Worm (Caenorhabditis elegans) whole organism, young adult: Measurements from ENCODE around the gene F07A11.1.

ENCODE experiments used
- C17E4.6 ChIP-seq: fragments of 200-800 bp; sonication (Bioruptor generic); IDR thresholded peaks from 2 replicates; pipeline ENCODE4 v1.3.6; 2022; ENCODE audit warnings: missing genetic modification reagents, missing genetic modification characterization, missing compliant biosample characterization
- D2030.7 ChIP-seq: fragments of 200-800 bp; sonication (Bioruptor generic); IDR thresholded peaks from 2 replicates; pipeline ENCODE4 v1.3.6; 2022; ENCODE audit warnings: missing genetic modification reagents, missing genetic modification characterization, missing compliant biosample characterization
- F10E7.11 ChIP-seq: sonication (generic microtip); optimal IDR thresholded peaks from 2 replicates; lab custom pipeline; 2017; ENCODE audit warnings: mild to moderate bottlenecking, missing genetic modification characterization, moderate library complexity, missing compliant biosample characterization
- F22D6.2 ChIP-seq: sonication (generic microtip); optimal IDR thresholded peaks from 2 replicates; lab custom pipeline; 2016; ENCODE audit warnings: mild to moderate bottlenecking, missing genetic modification characterization, missing compliant biosample characterization
- F37B4.10 ChIP-seq: fragments of 200-800 bp; sonication (Bioruptor generic); IDR thresholded peaks from 2 replicates; pipeline ENCODE4 v1.3.6; 2022; ENCODE audit warnings: missing genetic modification characterization, missing compliant biosample characterization
- F49E8.2 ChIP-seq: sonication (generic microtip); optimal IDR thresholded peaks from 3 replicates; lab custom pipeline; 2017; ENCODE audit warnings: missing genetic modification characterization, mild to moderate bottlenecking, missing compliant biosample characterization, antibody characterized with exemption, moderate library complexity; ENCODE audit not compliant: insufficient read depth
- F52B5.7 ChIP-seq: sonication (generic microtip); optimal IDR thresholded peaks from 2 replicates; lab custom pipeline; 2016; ENCODE audit warnings: mild to moderate bottlenecking, missing genetic modification characterization, missing compliant biosample characterization
- K12H6.12 ChIP-seq: fragments of 200-800 bp; sonication (Bioruptor generic); optimal IDR thresholded peaks from 2 replicates; lab custom pipeline; 2018; ENCODE audit warnings: mild to moderate bottlenecking, missing genetic modification characterization, missing compliant biosample characterization
- T07F8.4 ChIP-seq: sonication (generic microtip); optimal IDR thresholded peaks from 2 replicates; lab custom pipeline; 2016; ENCODE audit warnings: mild to moderate bottlenecking, missing genetic modification characterization, moderate library complexity, missing compliant biosample characterization
- T26A5.8 ChIP-seq: sonication (generic microtip); optimal IDR thresholded peaks from 2 replicates; lab custom pipeline; 2016; ENCODE audit warnings: missing genetic modification characterization, missing compliant biosample characterization
- Y56A3A.18 ChIP-seq: fragments of 200-800 bp; sonication (Bioruptor generic); IDR thresholded peaks from 2 replicates; pipeline ENCODE4 v1.3.6; 2022; ENCODE audit warnings: missing genetic modification reagents, missing genetic modification characterization, missing compliant biosample characterization
- Y67H2A.10 ChIP-seq: fragments of 200-800 bp; sonication (Bioruptor generic); conservative IDR thresholded peaks from 2 replicates; pipeline ENCODE4 v1.3.6; 2022; ENCODE audit warnings: missing genetic modification reagents, missing genetic modification characterization, missing compliant biosample characterization
- Y95B8A.8 ChIP-seq: fragments of 200-800 bp; sonication (Bioruptor generic); IDR thresholded peaks from 2 replicates; pipeline ENCODE4 v1.3.6; 2022; ENCODE audit warnings: missing genetic modification reagents, missing genetic modification characterization, missing compliant biosample characterization
- ZK185.1 ChIP-seq: sonication (generic microtip); optimal IDR thresholded peaks from 2 replicates; lab custom pipeline; 2016; ENCODE audit warnings: mild to moderate bottlenecking, missing genetic modification characterization, missing compliant biosample characterization; ENCODE audit not compliant: poor library complexity, severe bottlenecking
- atf-7 ChIP-seq: sonication (generic microtip); optimal IDR thresholded peaks from 2 replicates; lab custom pipeline; 2017; ENCODE audit warnings: mild to moderate bottlenecking, missing genetic modification characterization, missing compliant biosample characterization
- athp-1 ChIP-seq: sonication (generic microtip); optimal IDR thresholded peaks from 2 replicates; lab custom pipeline; 2017; ENCODE audit warnings: mild to moderate bottlenecking, missing genetic modification characterization, missing compliant biosample characterization
- attf-3 ChIP-seq: fragments of 200-800 bp; sonication (Bioruptor generic); conservative IDR thresholded peaks from 2 replicates; pipeline ENCODE4 v1.3.6; 2022; ENCODE audit warnings: missing genetic modification reagents, missing genetic modification characterization, missing compliant biosample characterization
- attf-5 ChIP-seq: fragments of 200-800 bp; sonication (Bioruptor generic); optimal IDR thresholded peaks from 2 replicates; lab custom pipeline; 2018; ENCODE audit warnings: mild to moderate bottlenecking, missing genetic modification characterization, missing compliant biosample characterization
- bed-1 ChIP-seq: fragments of 200-800 bp; sonication (Bioruptor generic); IDR thresholded peaks from 2 replicates; pipeline ENCODE4 v1.3.6; 2022; ENCODE audit warnings: missing genetic modification reagents, missing genetic modification characterization, missing compliant biosample characterization
- ceh-27 ChIP-seq: fragments of 200-800 bp; sonication (Bioruptor generic); optimal IDR thresholded peaks from 2 replicates; lab custom pipeline; 2018; ENCODE audit warnings: mild to moderate bottlenecking, missing genetic modification characterization, moderate library complexity, missing compliant biosample characterization
- chd-7 ChIP-seq: sonication (generic microtip); optimal IDR thresholded peaks from 2 replicates; lab custom pipeline; 2016; ENCODE audit warnings: mild to moderate bottlenecking, missing genetic modification characterization, moderate library complexity, missing compliant biosample characterization
- dpff-1 ChIP-seq: sonication (generic microtip); optimal IDR thresholded peaks from 2 replicates; lab custom pipeline; 2017; ENCODE audit warnings: mild to moderate bottlenecking, missing genetic modification characterization, missing compliant biosample characterization
- dpl-1 ChIP-seq: fragments of 150-350 bp; optimal IDR thresholded peaks from 2 replicates; lab custom pipeline; 2014; ENCODE audit warnings: missing biosample characterization, missing genetic modification reagents, missing genetic modification characterization
- egl-18 ChIP-seq: fragments of 200-800 bp; sonication (Bioruptor generic); IDR thresholded peaks from 2 replicates; pipeline ENCODE4 v1.3.6; 2022; ENCODE audit warnings: missing genetic modification reagents, missing genetic modification characterization, missing compliant biosample characterization
- ekl-4 ChIP-seq: fragments of 200-800 bp; sonication (Bioruptor generic); IDR thresholded peaks from 2 replicates; pipeline ENCODE4 v1.3.6; 2022; ENCODE audit warnings: missing genetic modification reagents, missing genetic modification characterization, missing compliant biosample characterization
- him-1 ChIP-seq: sonication (generic microtip); optimal IDR thresholded peaks from 2 replicates; lab custom pipeline; 2016; ENCODE audit warnings: missing genotype, missing genetic modification reagents, missing genetic modification characterization, missing compliant biosample characterization
- hmg-1.2 ChIP-seq: fragments of 200-800 bp; sonication (Bioruptor generic); IDR thresholded peaks from 2 replicates; pipeline ENCODE4 v1.3.6; 2022; ENCODE audit warnings: missing genetic modification reagents, missing genetic modification characterization, missing compliant biosample characterization
- hsf-1 ChIP-seq: fragments of 200-800 bp; sonication (Bioruptor generic); IDR thresholded peaks from 2 replicates; pipeline ENCODE4 v1.3.6; 2022; ENCODE audit warnings: missing genetic modification reagents, missing genetic modification characterization, missing compliant biosample characterization
- let-607 ChIP-seq, 2 experiments: fragments of 200-800 bp in 1 of 2; sonication (Bioruptor generic) in 1 of 2; sonication (generic microtip) in 1 of 2; optimal IDR thresholded peaks; 2 replicates each; lab custom pipeline; 2016 to 2018; ENCODE audit warnings: mild to moderate bottlenecking in 2 of 2, missing compliant biosample characterization in 2 of 2, missing genetic modification characterization in 2 of 2, moderate library complexity in 2 of 2, missing genotype in 1 of 2
- lin-26 ChIP-seq: fragments of 200-800 bp; sonication (Bioruptor generic); IDR thresholded peaks from 2 replicates; pipeline ENCODE4 v1.3.6; 2022; ENCODE audit warnings: missing genetic modification reagents, missing genetic modification characterization, missing compliant biosample characterization
- madf-10 ChIP-seq: sonication (generic microtip); optimal IDR thresholded peaks from 2 replicates; lab custom pipeline; 2016; ENCODE audit warnings: mild to moderate bottlenecking, missing genetic modification characterization, missing compliant biosample characterization
- madf-3 ChIP-seq: fragments of 200-800 bp; sonication (Bioruptor generic); IDR thresholded peaks from 2 replicates; pipeline ENCODE4 v1.3.6; 2022; ENCODE audit warnings: missing genetic modification reagents, missing genetic modification characterization, missing compliant biosample characterization
- madf-6 ChIP-seq: fragments of 200-800 bp; sonication (Bioruptor generic); IDR thresholded peaks from 2 replicates; pipeline ENCODE4 v1.3.6; 2022; ENCODE audit warnings: missing genetic modification reagents, missing genetic modification characterization, missing compliant biosample characterization
- mel-28 ChIP-seq: sonication (generic microtip); optimal IDR thresholded peaks from 2 replicates; lab custom pipeline; 2016; ENCODE audit warnings: borderline replicate concordance, mild to moderate bottlenecking, missing genetic modification characterization, missing compliant biosample characterization
- nfya-1 ChIP-seq: sonication (generic microtip); optimal IDR thresholded peaks from 2 replicates; lab custom pipeline; 2017; ENCODE audit warnings: antibody characterized with exemption, missing compliant biosample characterization, missing genetic modification characterization, borderline replicate concordance; ENCODE audit not compliant: insufficient read depth
- pha-4 ChIP-seq: fragments of 150-350 bp; sonication (generic microtip); optimal IDR thresholded peaks from 2 replicates; lab custom pipeline; 2014; ENCODE audit warnings: missing biosample characterization, missing genetic modification reagents, missing genetic modification characterization
- rec-8 ChIP-seq, 2 experiments: sonication (generic microtip); optimal IDR thresholded peaks; 2 replicates each; lab custom pipeline; 2016; ENCODE audit warnings: mild to moderate bottlenecking in 2 of 2, missing genetic modification characterization in 2 of 2, missing genetic modification reagents in 2 of 2, missing genotype in 2 of 2, missing biosample characterization in 1 of 2, missing compliant biosample characterization in 1 of 2, moderate library complexity in 1 of 2
- snpc-4 ChIP-seq, 5 experiments: fragments of 150-350 bp in 1 of 5; sonication (generic microtip) in 4 of 5; optimal IDR thresholded peaks; 2 replicates each; lab custom pipeline; 2014 to 2018; ENCODE audit warnings: missing genetic modification characterization in 5 of 5, missing biosample characterization in 3 of 5, antibody characterized with exemption in 2 of 5, mild to moderate bottlenecking in 2 of 5, missing compliant biosample characterization in 2 of 5, missing genotype in 2 of 5, moderate library complexity in 2 of 5, missing genetic modification reagents in 1 of 5
- sptf-2 ChIP-seq: fragments of 200-800 bp; sonication (Bioruptor generic); optimal IDR thresholded peaks from 2 replicates; lab custom pipeline; 2018; ENCODE audit warnings: mild to moderate bottlenecking, missing genetic modification characterization, missing compliant biosample characterization
- tbx-9 ChIP-seq: sonication (generic microtip); optimal IDR thresholded peaks from 2 replicates; lab custom pipeline; 2016; ENCODE audit warnings: borderline replicate concordance, missing genetic modification characterization, inconsistent platforms, missing compliant biosample characterization
- zfh-2 ChIP-seq: fragments of 200-800 bp; sonication (Bioruptor generic); conservative IDR thresholded peaks from 2 replicates; pipeline ENCODE4 v1.3.6; 2022; ENCODE audit warnings: missing genetic modification reagents, missing genetic modification characterization, missing compliant biosample characterization
- zim-3 ChIP-seq: sonication (generic microtip); optimal IDR thresholded peaks from 2 replicates; lab custom pipeline; 2017; ENCODE audit warnings: mild to moderate bottlenecking, missing genetic modification characterization, moderate library complexity, missing compliant biosample characterization
- ztf-22 ChIP-seq: fragments of 200-800 bp; sonication (Bioruptor generic); optimal IDR thresholded peaks from 2 replicates; lab custom pipeline; 2018; ENCODE audit warnings: mild to moderate bottlenecking, missing genetic modification characterization, moderate library complexity, missing compliant biosample characterization
- ztf-25 ChIP-seq: fragments of 200-800 bp; sonication (Bioruptor generic); IDR thresholded peaks from 2 replicates; pipeline ENCODE4 v1.3.6; 2022; ENCODE audit warnings: missing genetic modification reagents, missing genetic modification characterization, missing compliant biosample characterization
- ztf-28 ChIP-seq: fragments of 200-800 bp; sonication (Bioruptor generic); IDR thresholded peaks from 2 replicates; pipeline ENCODE4 v1.3.6; 2022; ENCODE audit warnings: missing genetic modification reagents, missing genetic modification characterization, missing compliant biosample characterization
- ztf-3 ChIP-seq: fragments of 200-800 bp; sonication (Bioruptor generic); optimal IDR thresholded peaks from 2 replicates; lab custom pipeline; 2018; ENCODE audit warnings: mild to moderate bottlenecking, missing genetic modification characterization, missing compliant biosample characterization

Gene F07A11.1

DNA sequence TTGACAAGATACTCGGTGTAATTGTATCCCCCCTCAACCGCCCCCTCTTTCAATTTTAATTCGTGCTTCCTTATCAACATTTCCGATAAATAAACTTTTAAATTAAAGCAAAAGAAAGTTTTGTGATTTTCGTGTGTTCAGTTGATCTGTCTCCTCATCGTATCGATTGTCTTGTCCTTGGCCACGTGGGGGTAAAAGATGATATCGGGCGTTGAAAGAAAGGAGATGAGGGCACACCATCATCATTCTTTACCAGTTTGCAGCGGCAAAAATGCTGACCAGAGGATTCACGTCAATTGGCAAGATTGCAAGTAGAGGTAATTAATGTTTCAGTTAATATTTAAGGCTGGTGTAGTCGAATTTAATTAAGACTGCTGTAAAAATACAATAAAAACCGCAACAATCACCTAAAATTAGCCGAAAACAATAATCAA lies 44.7 kb downstream of the F07A11.1 start, which contains the start of gene F54D5.7 (continued):
- TF ChIP-seq attf-3 (GFP tag; lab: Robert Waterston, UW) (0 out of 2 replicates have a peak, but pooled peaks have one; percentile 35), F10E7.11 (peak; percentile 39), athp-1 (tag; lab: Kevin White, UChicago) (peak; percentile 75), dpl-1 (GFP tag; lab: Kevin White, UChicago) (no peak), ekl-4 (GFP tag; lab: Robert Waterston, UW) (peak; percentile 39; the same call in 1 of the 2 replicates), sptf-2 (no peak), ztf-25 (GFP tag; lab: Robert Waterston, UW) (no peak), D2030.7 (GFP tag; lab: Robert Waterston, UW) (no peak), F37B4.10 (GFP tag; lab: Robert Waterston, UW) (no peak), F49E8.2 (peak; percentile 52), him-1 (tag; lab: Kevin White, UChicago) (no peak), snpc-4 (GFP tag; optimal IDR thresholded peaks at IDR 0.05; lab: Kevin White, UChicago) (no peak), snpc-4 (tag; optimal IDR thresholded peaks at IDR 0.05; lab: Kevin White, UChicago) (peak in 3 of 4 experiments; percentile 25 to 64 (median 51)), madf-3 (0 out of 2 replicates have a peak, but pooled peaks have one; percentile 32), bed-1 (0 out of 2 replicates have a peak, but pooled peaks have one; percentile 39), lin-26 (GFP tag; lab: Robert Waterston, UW) (no peak), mel-28 (tag; lab: Kevin White, UChicago) (peak; percentile 26), Y67H2A.10 (no peak), pha-4 (tag; lab: Kevin White, UChicago) (no peak), Y56A3A.18 (GFP tag; lab: Robert Waterston, UW) (peak; percentile 77; the same call in 1 of the 2 replicates), nfya-1 (tag; lab: Kevin White, UChicago) (no peak), hmg-1.2 (GFP tag; lab: Robert Waterston, UW) (peak; percentile 33; the same call in 1 of the 2 replicates), hsf-1 (GFP tag; lab: Robert Waterston, UW) (peak; percentile 74), T07F8.4 (tag; lab: Kevin White, UChicago) (peak; percentile 22), let-607 (tag; optimal IDR thresholded peaks at IDR 0.05; lab: Kevin White, UChicago) (peak in 1 of 2 experiments; percentile 26), attf-5 (peak; percentile 75), chd-7 (peak; percentile 74), tbx-9 (tag; lab: Kevin White, UChicago) (no peak), F52B5.7 (peak; percentile 25), K12H6.12 (tag; lab: Kevin White, UChicago) (peak; percentile 42), ztf-28 (GFP tag; lab: Robert Waterston, UW) (no peak), zim-3 (tag; lab: Kevin White, UChicago) (peak; percentile 34), madf-10 (tag; lab: Kevin White, UChicago) (peak; percentile 74), T26A5.8 (tag; lab: Kevin White, UChicago) (no peak), F22D6.2 (peak; percentile 11), ztf-3 (GFP tag; lab: Kevin White, UChicago) (peak; percentile 2), ceh-27 (GFP tag; lab: Kevin White, UChicago) (peak; percentile 42), ZK185.1 (tag; lab: Kevin White, UChicago) (peak; percentile 44), madf-6 (GFP tag; lab: Robert Waterston, UW) (peak; percentile 57), rec-8 (tag; optimal IDR thresholded peaks at IDR 0.05; lab: Kevin White, UChicago) (no peak), egl-18 (GFP tag; lab: Robert Waterston, UW) (no peak), zfh-2 (GFP tag; lab: Robert Waterston, UW) (0 out of 2 replicates have a peak, but pooled peaks have one; percentile 9), dpff-1 (peak; percentile 47), ztf-22 (GFP tag; lab: Kevin White, UChicago) (no peak), Y95B8A.8 (GFP tag; lab: Robert Waterston, UW) (no peak), C17E4.6 (GFP tag; lab: Robert Waterston, UW) (no peak), atf-7 (tag; lab: Kevin White, UChicago) (peak; percentile 59)
